Worm (Caenorhabditis elegans): ENCODE data around the gene pitp-1.

DNA sequence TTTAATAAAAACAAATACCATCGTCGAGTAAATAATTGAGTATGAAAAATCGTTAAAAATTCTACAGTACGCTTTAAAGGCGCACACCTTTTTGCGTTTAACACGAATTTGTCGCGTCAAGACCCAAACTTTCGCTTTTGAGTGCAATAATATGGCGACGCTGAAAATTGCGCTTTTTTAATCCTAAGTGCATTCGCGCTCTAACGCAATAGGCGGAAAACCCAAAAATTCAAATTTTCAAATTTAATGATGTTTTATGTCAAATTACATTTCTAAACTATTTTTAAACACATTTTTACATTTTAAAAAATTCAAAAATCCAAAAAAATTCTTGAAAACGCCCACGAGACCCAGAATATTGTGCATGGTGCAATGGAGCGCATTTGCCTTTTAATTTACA, 17.8 kb downstream of the pitp-1 start:
- no peak for TF ChIP-seq mdl-1 (tag; optimal IDR thresholded peaks at IDR 0.05)
- TF ChIP-seq nhr-23 (tag; optimal IDR thresholded peaks at IDR 0.05): no peak
- TF ChIP-seq skn-1 (tag; optimal IDR thresholded peaks at IDR 0.05): no peak
- no peak for TF ChIP-seq aly-2 (tag; optimal IDR thresholded peaks at IDR 0.05)
- TF ChIP-seq snpc-4 (tag; optimal IDR thresholded peaks at IDR 0.05): no peak
- no peak for TF ChIP-seq nhr-28 (tag; optimal IDR thresholded peaks at IDR 0.05)
- TF ChIP-seq ztf-11 (tag; optimal IDR thresholded peaks at IDR 0.05): no peak
- no peak for TF ChIP-seq nhr-237 (tag; optimal IDR thresholded peaks at IDR 0.05)
- TF ChIP-seq ceh-9 (tag; optimal IDR thresholded peaks at IDR 0.05): no peak
- TF ChIP-seq nfya-1 (tag; optimal IDR thresholded peaks at IDR 0.05; ENCODE audit: insufficient read depth): no peak
- no peak for TF ChIP-seq sea-2 (GFP tag; optimal IDR thresholded peaks at IDR 0.05)
- no peak for TF ChIP-seq pqm-1 (tag; optimal IDR thresholded peaks at IDR 0.05)
- no peak for TF ChIP-seq tbx-2 (tag; optimal IDR thresholded peaks at IDR 0.05)
- TF ChIP-seq nhr-25 (tag; optimal IDR thresholded peaks at IDR 0.05): no peak
